Worm (Caenorhabditis elegans): ENCODE results near the gene C16D9.3.

ce11 chrV:8201229-8201858, 38.5 kb downstream of the C16D9.3 start, which contains the start of gene cri-2:
- no peak for TF ChIP-seq ama-1 (optimal IDR thresholded peaks at IDR 0.05)
- no peak for TF ChIP-seq dmd-6 (GFP tag; IDR thresholded peaks at IDR 0.05)

Measured in whole organism, L4 larva.